Fruit fly (Drosophila melanogaster) whole organism, wandering third instar larva: ENCODE results near the gene heca.

Experiments used
- Abd-B ChIP-seq: fragments of >200 bp; optimal IDR thresholded peaks from 2 replicates; lab custom pipeline; 2017; ENCODE audit warnings: missing biosample characterization, missing genetic modification characterization
- CG32264 ChIP-seq: fragments of 200-800 bp; sonication (Bioruptor generic); optimal IDR thresholded peaks from 2 replicates; lab custom pipeline; 2016; ENCODE audit warnings: missing biosample characterization, missing genetic modification characterization
- CG9705 ChIP-seq: fragments of 200-800 bp; sonication (Bioruptor generic); optimal IDR thresholded peaks from 2 replicates; lab custom pipeline; 2018; ENCODE audit warnings: missing biosample characterization, mild to moderate bottlenecking, missing genetic modification characterization
- CrebA ChIP-seq: fragments of 200-800 bp; sonication (Bioruptor generic); optimal IDR thresholded peaks from 2 replicates; lab custom pipeline; 2016; ENCODE audit warnings: missing biosample characterization, mild to moderate bottlenecking, missing genetic modification characterization, borderline replicate concordance
- Dfd ChIP-seq: fragments of >200 bp; optimal IDR thresholded peaks from 2 replicates; lab custom pipeline; 2017; ENCODE audit warnings: missing biosample characterization, missing genetic modification characterization
- Dif ChIP-seq: fragments of 200-275, 200-300 bp; sonication (Bioruptor generic); optimal IDR thresholded peaks from 2 replicates; lab custom pipeline; 2018; ENCODE audit warnings: missing biosample characterization, missing genetic modification characterization; ENCODE audit not compliant: partially characterized antibody
- GATAd ChIP-seq: sonication (Bioruptor generic); optimal IDR thresholded peaks from 2 replicates; lab custom pipeline; 2016; ENCODE audit warnings: missing biosample characterization, missing genetic modification characterization
- HLH106 ChIP-seq: fragments of 200-800 bp; optimal IDR thresholded peaks from 3 replicates; lab custom pipeline; 2019; ENCODE audit warnings: missing biosample characterization, mild to moderate bottlenecking, missing genetic modification characterization, moderate library complexity
- Hnf4 ChIP-seq: fragments of 200-800 bp; sonication (Bioruptor generic); optimal IDR thresholded peaks from 2 replicates; lab custom pipeline; 2016; ENCODE audit warnings: missing biosample characterization, mild to moderate bottlenecking, missing genetic modification characterization
- Hr78 ChIP-seq: fragments of >200 bp; optimal IDR thresholded peaks from 2 replicates; lab custom pipeline; 2017; ENCODE audit warnings: missing biosample characterization, missing genetic modification characterization
- Hr83 ChIP-seq: fragments of 200-300 bp; sonication (Bioruptor generic); optimal IDR thresholded peaks from 2 replicates; lab custom pipeline; 2016; ENCODE audit warnings: missing biosample characterization, mild to moderate bottlenecking, missing genetic modification characterization, moderate library complexity; ENCODE audit not compliant: poor library complexity, severe bottlenecking
- Jra ChIP-seq: sonication (Bioruptor generic); optimal IDR thresholded peaks from 2 replicates; lab custom pipeline; 2016; ENCODE audit warnings: missing biosample characterization, missing genetic modification characterization
- Mio ChIP-seq: sonication (Bioruptor generic); optimal IDR thresholded peaks from 2 replicates; lab custom pipeline; 2016; ENCODE audit warnings: missing biosample characterization, missing genetic modification characterization
- Myc ChIP-seq: fragments of >200 bp; optimal IDR thresholded peaks from 2 replicates; lab custom pipeline; 2017
- N ChIP-seq: fragments of >200 bp; optimal IDR thresholded peaks from 2 replicates; lab custom pipeline; 2018; ENCODE audit warnings: missing biosample characterization, missing external identifiers, missing genetic modification characterization
- OdsH ChIP-seq: fragments of 200-800 bp; sonication (Bioruptor generic); optimal IDR thresholded peaks from 2 replicates; lab custom pipeline; 2016; ENCODE audit warnings: missing biosample characterization, mild to moderate bottlenecking, missing genetic modification characterization
- Rel ChIP-seq, 2 experiments: fragments of 200-800 bp; sonication (Bioruptor generic) in 1 of 2; optimal IDR thresholded peaks; 2 replicates in 1 of 2; 3 replicates in 1 of 2; lab custom pipeline; 2016 to 2019; ENCODE audit warnings: mild to moderate bottlenecking in 2 of 2, missing biosample characterization in 2 of 2, missing genetic modification characterization in 2 of 2, moderate library complexity in 1 of 2
- Sp1 ChIP-seq: fragments of 200-800 bp; sonication (Bioruptor generic); optimal IDR thresholded peaks from 3 replicates; lab custom pipeline; 2019; ENCODE audit warnings: missing biosample characterization, mild to moderate bottlenecking, missing genetic modification characterization, moderate library complexity
- Vsx2 ChIP-seq: fragments of 200-300, 225-300 bp; sonication (Bioruptor generic); optimal IDR thresholded peaks from 2 replicates; lab custom pipeline; 2018; ENCODE audit warnings: missing biosample characterization, missing genetic modification characterization; ENCODE audit not compliant: partially characterized antibody
- br ChIP-seq: fragments of 200-800 bp; sonication (Bioruptor generic); optimal IDR thresholded peaks from 2 replicates; lab custom pipeline; 2016; ENCODE audit warnings: missing biosample characterization, missing genetic modification characterization
- brk ChIP-seq: fragments of 200-800 bp; sonication (Bioruptor generic); optimal IDR thresholded peaks from 2 replicates; lab custom pipeline; 2016; ENCODE audit warnings: missing biosample characterization, mild to moderate bottlenecking, missing genetic modification characterization
- dl ChIP-seq, 2 experiments: fragments of 175-275, 200-275 bp in 1 of 2; fragments of 200-275 bp in 1 of 2; sonication (Bioruptor generic); optimal IDR thresholded peaks; lab custom pipeline; 2018; ENCODE audit warnings: mild to moderate bottlenecking in 2 of 2, missing biosample characterization in 2 of 2, missing genetic modification characterization in 2 of 2, moderate library complexity in 2 of 2; ENCODE audit not compliant: partially characterized antibody in 2 of 2, insufficient read depth in 1 of 2
- dmrt93B ChIP-seq: fragments of 200-800 bp; sonication (Bioruptor generic); optimal IDR thresholded peaks from 2 replicates; lab custom pipeline; 2018; ENCODE audit warnings: missing biosample characterization, mild to moderate bottlenecking, missing genetic modification characterization
- dsf ChIP-seq: sonication (Bioruptor generic); optimal IDR thresholded peaks from 2 replicates; lab custom pipeline; 2016; ENCODE audit warnings: missing biosample characterization, missing genetic modification characterization, borderline replicate concordance
- ey ChIP-seq: fragments of 200-800 bp; sonication (Bioruptor generic); optimal IDR thresholded peaks from 2 replicates; lab custom pipeline; 2016; ENCODE audit warnings: missing biosample characterization, missing genetic modification characterization
- foxo ChIP-seq, 2 experiments: fragments of 200-800 bp; sonication (Bioruptor generic); optimal IDR thresholded peaks; 2 replicates in 1 of 2; 3 replicates in 1 of 2; lab custom pipeline; 2016 to 2017; ENCODE audit warnings: missing biosample characterization in 2 of 2, missing genetic modification characterization in 2 of 2
- fru ChIP-seq: fragments of 200-800 bp; sonication (Bioruptor generic); optimal IDR thresholded peaks from 3 replicates; lab custom pipeline; 2016; ENCODE audit warnings: missing biosample characterization, mild to moderate bottlenecking, missing genetic modification characterization
- h ChIP-seq: fragments of 200-800 bp; sonication (Bioruptor generic); optimal IDR thresholded peaks from 3 replicates; lab custom pipeline; 2016; ENCODE audit warnings: missing biosample characterization, mild to moderate bottlenecking, missing genetic modification characterization
- jim ChIP-seq: fragments of 175-275, 200-325 bp; sonication (Bioruptor generic); optimal IDR thresholded peaks from 2 replicates; lab custom pipeline; 2016; ENCODE audit warnings: missing biosample characterization, mild to moderate bottlenecking, missing genetic modification characterization
- lola ChIP-seq: fragments of >200 bp; optimal IDR thresholded peaks from 2 replicates; lab custom pipeline; 2017; ENCODE audit warnings: missing biosample characterization, missing genetic modification characterization
- pan ChIP-seq: fragments of >200 bp; optimal IDR thresholded peaks from 2 replicates; lab custom pipeline; 2017
- psq ChIP-seq: fragments of 200-800 bp; sonication (Bioruptor generic); optimal IDR thresholded peaks from 3 replicates; lab custom pipeline; 2017; ENCODE audit warnings: missing biosample characterization, mild to moderate bottlenecking, missing genetic modification characterization, moderate library complexity
- rgr ChIP-seq: fragments of 200-800 bp; sonication (Bioruptor generic); optimal IDR thresholded peaks from 3 replicates; lab custom pipeline; 2016; ENCODE audit warnings: missing biosample characterization, mild to moderate bottlenecking, missing genetic modification characterization
- sage ChIP-seq: fragments of 200-800 bp; sonication (Bioruptor generic); optimal IDR thresholded peaks from 2 replicates; lab custom pipeline; 2016; ENCODE audit warnings: missing biosample characterization, mild to moderate bottlenecking, missing genetic modification characterization
- sv ChIP-seq: fragments of 200-800 bp; sonication (Bioruptor generic); optimal IDR thresholded peaks from 3 replicates; lab custom pipeline; 2016; ENCODE audit warnings: missing biosample characterization, missing genetic modification characterization
- tai ChIP-seq: sonication (Bioruptor generic); optimal IDR thresholded peaks from 2 replicates; lab custom pipeline; 2016; ENCODE audit warnings: missing biosample characterization, missing genetic modification characterization
- usp ChIP-seq: fragments of >200 bp; optimal IDR thresholded peaks from 2 replicates; lab custom pipeline; 2017; ENCODE audit warnings: missing biosample characterization, missing genetic modification characterization
- woc ChIP-seq: sonication (Bioruptor generic); optimal IDR thresholded peaks from 2 replicates; lab custom pipeline; 2016; ENCODE audit warnings: missing biosample characterization, mild to moderate bottlenecking, missing genetic modification characterization

Gene heca

DNA sequence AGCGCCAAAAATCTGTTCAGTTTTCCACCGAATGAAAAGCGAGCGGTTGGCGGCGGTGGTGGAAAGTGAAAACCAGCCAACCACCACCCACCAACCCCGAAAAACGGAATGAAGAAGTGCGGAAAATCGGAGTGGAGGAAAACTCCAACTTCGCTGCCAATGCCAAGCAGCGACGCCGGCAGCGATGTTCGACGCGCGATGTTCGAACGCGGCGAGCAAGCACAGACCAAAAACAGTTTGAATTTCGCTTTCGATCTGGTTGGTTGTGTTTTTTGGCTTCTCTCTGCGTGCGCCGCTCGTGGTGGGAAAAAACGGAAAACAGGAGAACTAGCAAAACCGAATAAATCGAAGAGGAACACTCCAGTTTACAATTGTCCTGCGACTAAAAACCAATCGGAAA lies at the start of gene heca:
TSS of gene heca (plus strand) at position 233 of the 400 bp plus-strand sequence.
- TF ChIP-seq foxo (GFP tag; optimal IDR thresholded peaks at IDR 0.05; lab: Kevin White, UChicago), result no peak
- peak; percentile 15 for TF ChIP-seq Sp1 (GFP tag; lab: Kevin White, UChicago)
- no peak for TF ChIP-seq Hr78 (GFP tag; lab: Kevin White, UChicago)
- no peak for TF ChIP-seq N (GFP tag; lab: Kevin White, UChicago)
- TF ChIP-seq GATAd, result no peak
- TF ChIP-seq h (GFP tag; lab: Kevin White, UChicago), result peak; percentile 1
- no peak for TF ChIP-seq sv (GFP tag; lab: Kevin White, UChicago)
- TF ChIP-seq Vsx2 (GFP tag; lab: Kevin White, UChicago), result no peak
- no peak for TF ChIP-seq woc
- TF ChIP-seq pan, result no peak
- TF ChIP-seq CG9705 (GFP tag; lab: Kevin White, UChicago), result no peak
- peak; percentile 8 for TF ChIP-seq fru
- TF ChIP-seq CrebA (GFP tag; lab: Kevin White, UChicago), result no peak
- TF ChIP-seq rgr (GFP tag; lab: Kevin White, UChicago), result no peak
- TF ChIP-seq dmrt93B (GFP tag; lab: Kevin White, UChicago), result no peak
- TF ChIP-seq HLH106 (tag; lab: Kevin White, UChicago), result no peak
- TF ChIP-seq Rel (GFP tag; optimal IDR thresholded peaks at IDR 0.05; lab: Kevin White, UChicago), result no peak
- no peak for TF ChIP-seq Rel (tag; optimal IDR thresholded peaks at IDR 0.05; lab: Kevin White, UChicago)
- no peak for TF ChIP-seq tai
- no peak for TF ChIP-seq dl (GFP tag; optimal IDR thresholded peaks at IDR 0.05; lab: Kevin White, UChicago; ENCODE audit: insufficient read depth in 1 of 2, partially characterized antibody in 2 of 2)
- no peak for TF ChIP-seq Myc (lab: Kevin White, UChicago)
- no peak for TF ChIP-seq Hnf4 (GFP tag; lab: Kevin White, UChicago)
- no peak for TF ChIP-seq br (GFP tag; lab: Kevin White, UChicago)
- no peak for TF ChIP-seq ey (GFP tag; lab: Kevin White, UChicago)
- peak; percentile 63 for TF ChIP-seq psq (GFP tag; lab: Kevin White, UChicago)
- no peak for TF ChIP-seq jim (GFP tag; lab: Kevin White, UChicago)
- TF ChIP-seq Dif, result no peak
- TF ChIP-seq Mio (GFP tag; lab: Kevin White, UChicago), result no peak
- no peak for TF ChIP-seq usp
- no peak for TF ChIP-seq Jra (GFP tag; lab: Kevin White, UChicago)
- peak; percentile 7 for TF ChIP-seq OdsH (GFP tag; lab: Kevin White, UChicago)
- no peak for TF ChIP-seq brk (GFP tag; lab: Kevin White, UChicago)
- no peak for TF ChIP-seq Abd-B (GFP tag; lab: Kevin White, UChicago)
- no peak for TF ChIP-seq Dfd (GFP tag; lab: Kevin White, UChicago)
- TF ChIP-seq lola (GFP tag; lab: Kevin White, UChicago), result no peak
- TF ChIP-seq Hr83 (GFP tag; lab: Kevin White, UChicago), result no peak
- TF ChIP-seq dsf (GFP tag; lab: Kevin White, UChicago), result no peak
- no peak for TF ChIP-seq CG32264 (GFP tag; lab: Kevin White, UChicago)
- TF ChIP-seq sage (GFP tag; lab: Kevin White, UChicago), result no peak

DNA sequence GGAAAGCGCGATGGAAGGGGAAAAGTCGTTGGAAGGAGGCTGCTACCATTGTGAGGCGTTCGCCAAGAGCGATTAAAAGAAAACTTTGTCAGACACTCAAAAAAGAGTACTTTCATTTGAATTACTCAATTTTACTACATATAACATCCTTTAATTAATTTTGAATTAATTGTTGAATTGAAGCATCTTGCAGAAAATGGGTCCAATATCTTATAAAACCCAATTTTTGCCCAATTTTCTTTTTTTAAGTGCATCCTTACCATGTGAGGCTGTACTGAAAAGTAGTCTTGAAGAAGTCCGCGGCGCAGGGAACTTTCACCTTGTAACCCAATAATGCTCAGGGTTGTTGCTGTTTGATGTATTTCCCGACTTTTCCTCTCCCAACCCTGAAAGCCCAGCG lies 42.5 kb upstream of the heca start:
- TF ChIP-seq CG9705 (GFP tag; lab: Kevin White, UChicago) (no peak), HLH106 (tag; lab: Kevin White, UChicago) (no peak), br (GFP tag; lab: Kevin White, UChicago) (no peak), woc (no peak), Rel (GFP tag; optimal IDR thresholded peaks at IDR 0.05; lab: Kevin White, UChicago) (no peak), Rel (tag; optimal IDR thresholded peaks at IDR 0.05; lab: Kevin White, UChicago) (no peak), Sp1 (GFP tag; lab: Kevin White, UChicago) (no peak), h (GFP tag; lab: Kevin White, UChicago) (no peak), Hr83 (GFP tag; lab: Kevin White, UChicago) (no peak), fru (no peak), tai (no peak), Mio (GFP tag; lab: Kevin White, UChicago) (no peak)
